Worm (Caenorhabditis elegans): ENCODE results near the gene nhr-134.

- TF ChIP-seq him-1 (tag; optimal IDR thresholded peaks at IDR 0.05) (no peak), dao-5 (tag; optimal IDR thresholded peaks at IDR 0.05) (no peak)
Observed at ce11 chrV:2278052-2278451, 47.0 kb downstream of the nhr-134 start, which contains the start of gene nhr-59.

Data from whole organism, L4/young adult.